Fruit fly (Drosophila melanogaster): Measurements from ENCODE around the gene ng3.

ng3 gene

DNA sequence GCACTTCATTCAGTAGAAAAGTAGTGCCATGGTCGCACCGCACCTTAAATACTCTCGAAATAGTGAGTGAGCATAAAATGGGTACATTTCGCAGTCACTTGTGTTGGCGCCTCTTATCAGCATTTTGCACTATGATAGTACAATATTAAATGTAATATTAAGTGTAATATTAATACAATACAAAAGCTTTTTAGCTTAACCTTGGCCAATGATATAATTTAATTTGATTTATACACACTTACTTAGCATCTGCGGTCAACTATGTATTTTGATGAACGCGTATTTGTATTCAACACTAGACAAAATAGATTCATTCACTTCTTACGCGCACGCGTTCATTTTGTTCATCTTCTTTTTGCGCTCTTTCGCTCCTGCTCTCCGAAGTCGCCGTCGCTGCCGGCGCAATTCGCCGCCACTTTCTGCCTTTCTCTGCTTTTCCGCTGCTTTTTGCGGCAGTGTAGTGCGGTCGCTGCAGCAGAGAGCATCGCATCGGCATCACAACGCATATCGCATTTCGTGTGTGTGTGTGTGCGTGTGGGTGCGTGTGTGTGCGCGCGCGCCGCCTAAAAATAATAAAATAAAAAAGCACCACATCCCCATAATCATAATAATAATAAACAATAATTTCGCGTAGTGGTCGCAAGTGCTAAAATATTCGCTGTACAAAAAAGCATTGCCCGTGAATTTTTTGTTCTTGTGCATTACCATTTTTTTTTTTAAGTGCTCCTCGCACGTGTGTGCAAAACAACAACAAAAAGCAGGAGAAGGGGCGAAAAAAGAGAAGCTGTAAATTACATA, 47.2 kb upstream of the ng3 start (continued):
- TF ChIP-seq HLHmδ (GFP tag; optimal IDR thresholded peaks at IDR 0.05) (no peak), Hr39 (optimal IDR thresholded peaks at IDR 0.05) (peak; percentile 95), stwl (tag; optimal IDR thresholded peaks at IDR 0.05) (peak; percentile 7), CG11456 (GFP tag; IDR thresholded peaks at IDR 0.05) (peak; percentile 36; the same call in 1 of the 3 replicates), slbo (GFP tag; IDR thresholded peaks at IDR 0.05) (peak; percentile 53), CG2120 (GFP tag; optimal IDR thresholded peaks at IDR 0.05) (peak; percentile 33), sc (optimal IDR thresholded peaks at IDR 0.05) (no peak), sc (GFP tag; optimal IDR thresholded peaks at IDR 0.05) (peak; percentile 17), Atf3 (GFP tag; optimal IDR thresholded peaks at IDR 0.05) (no peak), CG33213 (GFP tag; optimal IDR thresholded peaks at IDR 0.05) (no peak), MBD-R2 (GFP tag; IDR thresholded peaks at IDR 0.05) (no peak), sens (GFP tag) (peak; percentile 87), CG4282 (GFP tag; optimal IDR thresholded peaks at IDR 0.05) (no peak), gem (tag; optimal IDR thresholded peaks at IDR 0.05) (peak; percentile 67), Trl (optimal IDR thresholded peaks at IDR 0.05) (peak; percentile 46 to 65), Trl (GFP tag; optimal IDR thresholded peaks at IDR 0.05) (no peak), grau (tag; optimal IDR thresholded peaks at IDR 0.05) (peak; percentile 55), CoRest (tag; optimal IDR thresholded peaks at IDR 0.05) (peak; percentile 53), Opbp (GFP tag; IDR thresholded peaks at IDR 0.05; ENCODE audit: partially characterized antibody) (no peak), ap (GFP tag; IDR thresholded peaks at IDR 0.05) (no peak), CG33557 (GFP tag; optimal IDR thresholded peaks at IDR 0.05) (no peak), sisA (GFP tag; IDR thresholded peaks at IDR 0.05) (peak; percentile 28; the same call in 1 of the 2 replicates), CG9876 (GFP tag; optimal IDR thresholded peaks at IDR 0.05) (no peak), Side (GFP tag; optimal IDR thresholded peaks at IDR 0.05) (no peak), al (GFP tag; IDR thresholded peaks at IDR 0.05) (no peak), Drgx (GFP tag; IDR thresholded peaks at IDR 0.05) (peak; percentile 46), cato (GFP tag; optimal IDR thresholded peaks at IDR 0.05; ENCODE audit: borderline replicate concordance) (no peak), Sox102F (GFP tag; optimal IDR thresholded peaks at IDR 0.05) (peak; percentile 54), Dip3 (GFP tag; optimal IDR thresholded peaks at IDR 0.05) (no peak), unpg (GFP tag; optimal IDR thresholded peaks at IDR 0.05) (peak; percentile 37), caup (GFP tag; optimal IDR thresholded peaks at IDR 0.05; ENCODE audit: severe bottlenecking) (no peak), CG17361 (GFP tag; IDR thresholded peaks at IDR 0.05) (peak; percentile 69; the same call in 2 of the 3 replicates), usp (GFP tag; optimal IDR thresholded peaks at IDR 0.05) (no peak), chm (GFP tag; IDR thresholded peaks at IDR 0.05) (no peak), BEAF-32 (GFP tag; optimal IDR thresholded peaks at IDR 0.05) (no peak), CG1602 (GFP tag; optimal IDR thresholded peaks at IDR 0.05) (peak; percentile 15), Hey (tag; optimal IDR thresholded peaks at IDR 0.05) (no peak), bab2 (GFP tag; optimal IDR thresholded peaks at IDR 0.05) (no peak), her (GFP tag; optimal IDR thresholded peaks at IDR 0.05) (no peak), CTCF (GFP tag; optimal IDR thresholded peaks at IDR 0.05) (no peak), CG16779 (GFP tag; IDR thresholded peaks at IDR 0.05) (no peak), sna (GFP tag; IDR thresholded peaks at IDR 0.05; ENCODE audit: partially characterized antibody) (no peak), Hr78 (GFP tag; optimal IDR thresholded peaks at IDR 0.05) (no peak), CG15514 (GFP tag; optimal IDR thresholded peaks at IDR 0.05) (no peak), cg (GFP tag; optimal IDR thresholded peaks at IDR 0.05) (peak; percentile 69), corto (GFP tag; optimal IDR thresholded peaks at IDR 0.05) (no peak), sens-2 (GFP tag; IDR thresholded peaks at IDR 0.05) (peak; percentile 42; the same call in 1 of the 2 replicates), CG10543 (GFP tag; optimal IDR thresholded peaks at IDR 0.05) (peak; percentile 7), Oli (tag; optimal IDR thresholded peaks at IDR 0.05) (peak; percentile 61), gcm2 (GFP tag; optimal IDR thresholded peaks at IDR 0.05) (no peak), cwo (GFP tag; optimal IDR thresholded peaks at IDR 0.05) (peak; percentile 66)
